Fruit fly (Drosophila melanogaster) whole organism, wandering third instar larva: Measurements from ENCODE around the gene CG43349.

Source experiments
- CG9705 ChIP-seq: fragments of 200-800 bp; sonication (Bioruptor generic); optimal IDR thresholded peaks from 2 replicates; lab custom pipeline; 2018; ENCODE audit warnings: missing biosample characterization, mild to moderate bottlenecking, missing genetic modification characterization
- Dfd ChIP-seq: fragments of >200 bp; optimal IDR thresholded peaks from 2 replicates; lab custom pipeline; 2017; ENCODE audit warnings: missing biosample characterization, missing genetic modification characterization
- GATAd ChIP-seq: sonication (Bioruptor generic); optimal IDR thresholded peaks from 2 replicates; lab custom pipeline; 2016; ENCODE audit warnings: missing biosample characterization, missing genetic modification characterization
- Myc ChIP-seq: fragments of >200 bp; optimal IDR thresholded peaks from 2 replicates; lab custom pipeline; 2017
- Vsx2 ChIP-seq: fragments of 200-300, 225-300 bp; sonication (Bioruptor generic); optimal IDR thresholded peaks from 2 replicates; lab custom pipeline; 2018; ENCODE audit warnings: missing biosample characterization, missing genetic modification characterization; ENCODE audit not compliant: partially characterized antibody
- br ChIP-seq: fragments of 200-800 bp; sonication (Bioruptor generic); optimal IDR thresholded peaks from 2 replicates; lab custom pipeline; 2016; ENCODE audit warnings: missing biosample characterization, missing genetic modification characterization
- lola ChIP-seq: fragments of >200 bp; optimal IDR thresholded peaks from 2 replicates; lab custom pipeline; 2017; ENCODE audit warnings: missing biosample characterization, missing genetic modification characterization
- pan ChIP-seq: fragments of >200 bp; optimal IDR thresholded peaks from 2 replicates; lab custom pipeline; 2017
- usp ChIP-seq: fragments of >200 bp; optimal IDR thresholded peaks from 2 replicates; lab custom pipeline; 2017; ENCODE audit warnings: missing biosample characterization, missing genetic modification characterization

DNA sequence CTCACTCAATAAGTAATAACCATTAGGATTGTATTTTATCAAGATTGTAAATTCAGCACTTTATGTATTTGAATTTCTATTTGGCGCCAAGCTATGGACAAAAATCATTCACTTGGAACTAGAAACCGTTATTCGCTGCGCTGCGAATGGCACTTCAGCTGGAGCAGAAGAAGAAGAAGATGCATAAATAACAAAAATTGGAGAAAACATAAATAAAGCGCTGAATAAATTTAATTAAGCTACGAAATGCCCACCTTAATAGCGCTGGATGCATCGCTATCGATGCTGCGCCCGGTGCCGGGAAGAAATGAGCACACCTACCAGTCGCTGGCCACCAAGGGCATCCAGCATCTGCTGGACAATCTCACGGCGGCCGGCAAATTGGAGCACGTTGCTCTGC lies 35.7 kb upstream of the CG43349 start, which contains the start of gene IntS14:
- TF ChIP-seq Vsx2 (GFP tag; lab: Kevin White, UChicago) (no peak), CG9705 (GFP tag; lab: Kevin White, UChicago) (no peak), Dfd (GFP tag; lab: Kevin White, UChicago) (no peak), Myc (peak; percentile 54), GATAd (GFP tag; lab: Kevin White, UChicago) (no peak), br (no peak), pan (lab: Kevin White, UChicago) (no peak), usp (no peak), lola (GFP tag; lab: Kevin White, UChicago) (no peak)
